Fruit fly (Drosophila melanogaster): ENCODE data around the gene ham.

DNA sequence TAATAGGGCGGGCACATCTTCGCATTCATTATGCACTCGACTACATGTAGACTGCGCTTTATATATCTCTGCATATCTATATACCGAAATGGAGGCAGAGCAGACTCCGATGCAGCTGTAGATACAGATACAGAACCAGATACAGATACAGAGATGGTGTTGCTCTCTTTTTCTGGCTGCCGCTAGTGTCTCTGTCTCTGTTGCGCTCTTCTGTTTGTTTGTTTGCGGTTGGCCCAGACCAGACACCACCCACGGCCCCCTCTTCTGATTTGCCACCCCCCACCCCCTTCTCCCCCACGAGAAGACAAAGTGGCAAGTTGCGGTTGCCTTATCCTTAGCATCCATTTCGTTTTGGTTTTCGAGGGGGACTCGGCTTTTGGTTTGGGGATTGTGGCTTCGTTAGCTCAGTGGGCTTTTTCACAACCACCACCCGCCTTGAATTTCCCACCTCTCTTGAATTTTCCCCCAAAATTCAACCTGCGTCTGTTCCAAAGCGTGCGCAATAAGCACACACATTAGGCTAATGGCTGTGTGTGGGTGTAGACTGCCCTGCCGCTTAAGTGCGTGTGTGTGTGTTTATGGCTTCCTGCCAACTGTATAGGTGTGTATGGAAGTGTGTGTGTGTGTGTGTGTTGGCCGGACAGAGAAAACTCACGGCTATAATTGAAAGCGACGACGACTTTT is 9.2 kb downstream of the ham start:
- TF ChIP-seq fd59A (GFP tag; optimal IDR thresholded peaks at IDR 0.05) (no peak), Lpt (GFP tag; optimal IDR thresholded peaks at IDR 0.05) (no peak), pdm3 (GFP tag; optimal IDR thresholded peaks at IDR 0.05) (no peak)

All from whole organism, prepupa.